Worm (Caenorhabditis elegans): ENCODE data around the gene K12H4.5.

- TF ChIP-seq K12H6.12 (tag; optimal IDR thresholded peaks at IDR 0.05) (no peak), ztf-28 (GFP tag; IDR thresholded peaks at IDR 0.05) (no peak), Y56A3A.18 (GFP tag; IDR thresholded peaks at IDR 0.05) (no peak), let-607 (tag; optimal IDR thresholded peaks at IDR 0.05) (no peak), nhr-27 (tag; optimal IDR thresholded peaks at IDR 0.05) (no peak)
These were observed at the start of gene K12H4.5 for ce11 chrIII:8044187-8044586.
